Fruit fly (Drosophila melanogaster): ENCODE results near the gene sba.

DNA sequence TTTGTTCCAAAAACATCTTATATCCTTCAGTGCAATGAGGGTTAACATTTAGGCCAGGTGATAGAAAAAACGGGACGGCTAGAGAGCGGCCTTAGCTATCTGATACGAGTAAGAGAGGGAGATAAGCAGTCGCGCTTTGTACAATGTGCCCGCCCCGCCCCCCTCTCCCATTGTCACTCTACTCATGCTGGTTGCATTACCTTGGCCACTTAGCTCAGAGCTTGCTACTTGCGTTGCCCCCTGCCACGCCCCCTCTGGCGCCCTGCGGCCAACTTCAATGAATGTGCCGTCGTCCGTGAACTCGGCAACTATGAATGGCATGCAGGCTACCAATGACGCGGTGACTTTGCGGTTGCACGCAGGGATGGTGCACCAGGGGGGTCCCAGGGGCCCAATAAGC is 49.0 kb upstream of the sba start:
- TF ChIP-seq z (GFP tag; IDR thresholded peaks at IDR 0.05) (no peak), Aef1 (GFP tag; IDR thresholded peaks at IDR 0.05) (no peak), CG9932 (GFP tag; IDR thresholded peaks at IDR 0.05) (no peak), klu (GFP tag; IDR thresholded peaks at IDR 0.05) (no peak), crol (GFP tag; IDR thresholded peaks at IDR 0.05) (peak; percentile 68), Adf1 (GFP tag; IDR thresholded peaks at IDR 0.05) (no peak), pan (optimal IDR thresholded peaks at IDR 0.05) (no peak), pan (GFP tag; optimal IDR thresholded peaks at IDR 0.05 in 1 of 2, IDR thresholded peaks at IDR 0.05 in 1 of 2) (no peak), CG33213 (GFP tag; optimal IDR thresholded peaks at IDR 0.05) (no peak), Ptx1 (GFP tag; IDR thresholded peaks at IDR 0.05) (no peak), CG17186 (GFP tag; optimal IDR thresholded peaks at IDR 0.05) (no peak), repo (GFP tag; optimal IDR thresholded peaks at IDR 0.05) (no peak), bbx (GFP tag; IDR thresholded peaks at IDR 0.05; ENCODE audit: partially characterized antibody) (no peak), CG33557 (GFP tag; optimal IDR thresholded peaks at IDR 0.05) (no peak), pnt (GFP tag; optimal IDR thresholded peaks at IDR 0.05) (no peak)

All from whole organism, embryonic.